Worm (Caenorhabditis elegans) whole organism, L4/young adult: ENCODE results near the gene C18B2.3.

ENCODE experiments used
- W03F9.2 ChIP-seq: fragments of 150-350 bp; optimal IDR thresholded peaks from 2 replicates; lab custom pipeline; 2014; ENCODE audit warnings: missing biosample characterization, missing genetic modification characterization
- dao-5 ChIP-seq: sonication (generic microtip); optimal IDR thresholded peaks from 2 replicates; lab custom pipeline; 2016; ENCODE audit warnings: missing genotype, missing genetic modification characterization, moderate library complexity, missing compliant biosample characterization
- him-1 ChIP-seq: sonication (generic microtip); optimal IDR thresholded peaks from 2 replicates; lab custom pipeline; 2016; ENCODE audit warnings: missing genotype, missing genetic modification reagents, missing genetic modification characterization, missing compliant biosample characterization

C18B2.3 gene

DNA sequence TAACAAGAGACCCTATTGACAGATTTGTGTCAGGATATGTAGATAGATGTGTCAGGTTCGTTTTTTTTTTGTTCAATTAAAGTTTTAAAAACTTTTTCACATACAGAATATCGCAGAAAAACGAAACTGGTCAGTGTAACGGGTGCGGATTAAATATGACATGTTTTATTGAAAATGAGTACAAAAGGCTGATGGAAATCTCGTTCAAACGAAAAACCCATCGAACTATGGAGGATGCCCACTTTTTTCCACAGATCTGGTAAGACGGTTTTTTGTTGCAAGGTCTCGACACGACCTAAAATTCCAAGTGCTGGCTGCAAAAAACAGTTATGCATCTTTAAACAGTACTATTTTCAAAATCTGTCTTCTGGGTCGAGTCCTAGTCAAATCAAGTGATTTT, 28.5 kb downstream of the C18B2.3 start:
- no peak for TF ChIP-seq W03F9.2 (tag; lab: Kevin White, UChicago)
- TF ChIP-seq dao-5 (tag; lab: Kevin White, UChicago), result no peak
- TF ChIP-seq him-1 (tag; lab: Kevin White, UChicago), result no peak

DNA sequence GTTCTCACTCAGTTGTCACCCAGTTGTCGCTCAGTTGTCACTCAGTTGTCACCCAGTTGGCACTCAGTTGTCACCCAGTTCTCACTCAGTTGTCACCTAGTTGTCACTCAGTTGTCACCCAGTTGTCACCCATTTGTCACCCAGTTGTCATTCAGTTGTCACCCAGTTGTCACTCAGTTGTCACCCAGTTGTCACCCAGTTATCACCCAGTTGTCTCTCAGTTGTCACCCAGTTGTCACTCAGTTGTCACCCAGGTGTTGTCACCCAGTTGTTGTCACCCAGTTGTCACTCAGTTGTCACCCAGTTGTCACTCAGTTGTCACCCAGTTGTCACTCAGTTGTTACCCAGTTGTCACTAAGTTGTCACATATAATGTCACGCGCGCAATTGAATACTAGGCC, 29.9 kb downstream of the C18B2.3 start:
- TF ChIP-seq dao-5 (tag; lab: Kevin White, UChicago) (no peak), him-1 (tag; lab: Kevin White, UChicago) (no peak), W03F9.2 (tag; lab: Kevin White, UChicago) (no peak)

DNA sequence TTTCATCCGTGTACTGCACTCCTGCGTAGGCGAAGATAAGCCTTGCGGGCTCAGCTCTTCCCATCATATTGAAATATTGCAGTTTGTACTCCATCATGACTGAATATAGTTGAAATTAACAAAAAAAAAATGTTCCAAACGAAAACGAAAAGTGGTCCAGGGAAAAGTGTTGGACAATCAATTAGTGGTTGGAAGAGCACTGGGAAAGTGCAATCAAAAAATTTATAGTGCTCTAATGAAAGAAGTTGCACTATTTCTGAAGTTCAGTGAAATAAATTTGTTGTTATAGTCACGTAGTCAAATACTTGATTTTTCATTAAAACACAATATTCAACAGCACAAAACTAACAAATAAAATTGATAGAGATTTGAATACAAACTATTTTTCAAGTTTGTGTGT, 32.0 kb downstream of the C18B2.3 start, which contains the start of gene gst-11:
Gene gst-11, minus strand, starts transcription at position 101 of the 400 bp plus-strand sequence.
- no peak for TF ChIP-seq dao-5 (tag; lab: Kevin White, UChicago)
- TF ChIP-seq him-1 (tag; lab: Kevin White, UChicago), result no peak
- TF ChIP-seq W03F9.2 (tag; lab: Kevin White, UChicago), result no peak

DNA sequence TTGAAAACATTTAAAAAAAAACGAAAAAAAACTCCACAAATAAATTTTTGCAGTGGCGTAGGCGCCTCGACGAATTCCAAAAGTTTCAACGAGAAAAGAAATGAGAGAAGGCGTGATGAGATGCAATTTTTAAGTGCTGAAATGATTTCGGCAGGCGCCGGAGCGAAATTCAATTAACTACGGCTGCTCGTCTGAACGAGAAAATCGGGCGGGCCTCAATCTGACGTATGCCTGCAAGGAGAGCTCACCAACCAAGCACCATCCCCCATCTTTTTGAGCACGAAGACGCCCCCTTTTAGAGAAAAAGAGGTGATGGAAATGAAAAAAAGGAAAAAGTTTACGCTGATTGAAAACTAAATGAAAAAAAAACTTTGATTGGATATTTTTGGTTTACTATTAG, 33.2 kb downstream of the C18B2.3 start:
- no peak for TF ChIP-seq him-1 (tag; lab: Kevin White, UChicago)
- TF ChIP-seq dao-5 (tag; lab: Kevin White, UChicago), result no peak
- TF ChIP-seq W03F9.2 (tag; lab: Kevin White, UChicago), result no peak

DNA sequence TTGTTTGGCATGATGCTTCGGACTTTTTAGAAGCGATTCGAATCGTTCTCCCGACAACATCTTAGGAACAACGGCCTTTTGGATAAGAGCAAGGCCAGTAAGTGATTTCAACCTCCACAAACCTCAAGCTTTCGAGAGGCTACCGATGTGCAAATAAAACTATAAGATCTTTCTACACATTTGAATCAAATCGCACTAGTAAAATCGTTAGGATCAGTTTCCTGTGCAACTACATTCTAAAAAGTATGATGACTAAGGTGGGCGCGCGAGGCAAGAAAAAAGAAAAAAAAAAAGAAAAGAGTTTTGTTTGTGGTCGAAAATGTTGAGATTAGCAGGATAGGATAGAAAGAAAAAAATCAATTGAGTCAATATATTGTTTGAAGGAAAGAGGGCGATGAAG, 43.2 kb downstream of the C18B2.3 start, which contains the start of gene tmem-24:
Gene tmem-24, minus strand, starts transcription at position 101 of the 400 bp plus-strand sequence.
- TF ChIP-seq dao-5 (tag; lab: Kevin White, UChicago) (no peak), W03F9.2 (tag; lab: Kevin White, UChicago) (no peak), him-1 (tag; lab: Kevin White, UChicago) (no peak)

DNA sequence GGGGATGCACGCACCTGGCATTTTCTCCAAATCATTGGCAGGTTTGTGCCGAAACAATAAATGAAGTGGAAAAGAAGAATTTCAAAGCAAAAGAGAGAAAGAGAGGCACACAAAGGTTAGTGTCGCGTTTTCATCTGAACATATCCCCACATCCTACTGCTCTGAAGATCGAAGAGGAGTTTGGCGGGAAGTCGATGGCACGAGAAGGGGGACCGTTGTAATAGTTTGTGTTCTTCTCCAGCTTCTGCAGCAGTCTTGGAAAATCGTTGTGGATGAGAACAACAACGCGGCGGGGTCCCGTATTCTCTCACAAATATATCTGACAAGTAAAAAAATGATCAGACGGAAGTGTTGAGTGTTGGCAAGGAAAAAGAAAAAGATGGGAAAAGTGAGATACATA, 44.3 kb downstream of the C18B2.3 start:
- no peak for TF ChIP-seq W03F9.2 (tag; lab: Kevin White, UChicago)
- no peak for TF ChIP-seq him-1 (tag; lab: Kevin White, UChicago)
- no peak for TF ChIP-seq dao-5 (tag; lab: Kevin White, UChicago)

DNA sequence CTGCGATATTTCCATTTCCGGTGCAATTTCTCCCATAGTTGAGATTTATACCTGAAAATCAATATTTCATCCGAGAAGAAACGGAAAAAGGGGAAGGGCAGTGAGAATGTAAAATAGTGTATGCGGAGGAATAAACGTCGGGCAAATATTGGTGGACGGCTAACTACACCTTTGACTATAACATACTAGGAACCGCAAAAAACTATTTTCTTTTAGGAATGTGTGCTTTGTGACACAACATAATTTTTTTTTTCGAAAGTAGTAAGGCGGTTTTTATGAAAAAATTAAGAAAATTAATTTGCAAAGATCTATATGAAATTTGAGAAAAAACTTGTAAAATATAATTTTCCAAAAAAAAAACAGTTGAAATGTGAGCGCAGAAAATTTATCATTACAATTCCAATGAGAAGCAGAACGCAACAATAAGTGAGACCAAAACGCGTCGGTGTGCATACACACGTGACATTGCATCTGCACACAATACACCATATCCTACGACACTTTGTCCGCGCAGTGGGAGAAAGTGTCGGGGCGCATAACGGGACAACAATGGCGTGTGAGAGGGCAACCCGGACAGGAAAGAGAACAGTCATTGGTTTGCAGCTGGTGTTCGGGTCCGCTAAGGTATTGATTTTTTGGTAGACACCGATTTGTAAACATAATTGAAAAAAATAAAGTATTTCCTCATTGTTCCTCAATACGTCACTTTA, 48.6 kb downstream of the C18B2.3 start, which contains the start of the genes sax-1 and R11G1.2:
Gene sax-1, minus strand, starts transcription at position 51 of the 710 bp plus-strand sequence.
Gene R11G1.2, plus strand, starts transcription at position 515 of the 710 bp plus-strand sequence.
- TF ChIP-seq dao-5 (tag; lab: Kevin White, UChicago), result no peak
- no peak for TF ChIP-seq him-1 (tag; lab: Kevin White, UChicago)
- TF ChIP-seq W03F9.2 (tag; lab: Kevin White, UChicago), result peak; percentile 39
